Fruit fly (Drosophila melanogaster): ENCODE measurements around the gene Gclm.

Gene Gclm

DNA sequence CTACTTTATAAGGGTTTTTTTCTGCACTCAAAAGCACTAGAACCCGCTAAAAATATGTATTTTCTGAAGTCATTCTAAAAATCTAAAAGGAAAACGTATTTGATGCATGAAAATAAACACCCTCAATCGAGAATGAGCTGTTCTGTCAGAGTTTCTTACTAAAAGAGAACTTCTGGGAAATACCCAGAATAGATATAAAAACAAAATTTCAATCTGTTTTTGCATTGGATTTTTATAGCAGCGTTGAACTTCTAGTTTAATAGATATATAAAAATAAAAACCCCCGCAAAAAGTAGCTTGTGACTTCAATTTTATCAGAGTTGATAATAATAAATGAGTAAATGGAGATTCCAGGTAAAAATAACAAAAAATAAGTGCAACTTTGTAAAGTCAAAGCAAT, 32.1 kb upstream of the Gclm start:
- TF ChIP-seq pan (optimal IDR thresholded peaks at IDR 0.05) (no peak), psq (optimal IDR thresholded peaks at IDR 0.05) (no peak), EcR (GFP tag; optimal IDR thresholded peaks at IDR 0.05) (no peak), CG8478 (optimal IDR thresholded peaks at IDR 0.05) (no peak)

DNA sequence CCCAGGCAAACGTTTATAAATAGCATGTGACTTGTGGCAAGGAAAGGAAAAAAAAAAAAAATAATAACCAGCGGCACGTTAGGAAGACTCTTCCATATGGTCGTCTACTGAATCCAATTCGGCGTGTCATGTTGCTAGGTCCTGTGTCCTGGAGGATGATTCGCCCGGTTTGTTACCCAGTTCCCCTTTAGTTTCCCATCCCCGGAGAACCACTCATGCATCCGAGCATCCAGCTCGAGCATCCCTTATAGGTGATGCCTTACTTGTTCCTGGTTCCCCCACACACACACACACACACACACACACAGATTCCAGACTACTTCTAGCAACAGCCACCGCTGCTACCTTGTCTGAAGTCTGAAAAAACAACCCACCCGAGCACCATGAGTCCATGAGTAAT, 31.6 kb upstream of the Gclm start:
- TF ChIP-seq Dll (optimal IDR thresholded peaks at IDR 0.05) = no peak
- no peak for TF ChIP-seq psq (optimal IDR thresholded peaks at IDR 0.05)
- no peak for TF ChIP-seq CG8478 (optimal IDR thresholded peaks at IDR 0.05)
- no peak for TF ChIP-seq EcR (GFP tag; optimal IDR thresholded peaks at IDR 0.05)
- no peak for TF ChIP-seq usp (GFP tag; optimal IDR thresholded peaks at IDR 0.05)
- TF ChIP-seq pan (optimal IDR thresholded peaks at IDR 0.05) = no peak

DNA sequence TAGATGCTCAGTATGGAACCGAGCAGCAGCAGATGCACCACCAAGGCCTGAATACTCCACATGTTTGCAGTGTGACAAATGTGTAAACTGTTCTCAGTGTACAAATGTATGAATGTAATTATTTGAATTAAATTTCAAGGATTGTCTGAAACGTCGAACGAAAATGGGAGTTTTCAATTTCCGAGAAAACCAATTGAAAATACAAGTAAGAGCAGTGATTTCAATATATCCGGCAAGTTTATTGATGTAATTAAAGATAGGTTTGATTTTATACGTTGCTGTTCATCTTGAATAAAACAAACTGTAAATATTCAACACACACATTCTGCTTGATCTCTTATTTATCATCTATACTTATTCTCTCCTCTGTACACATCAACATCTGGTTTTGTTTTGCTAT, 24.4 kb upstream of the Gclm start, which contains the start of gene CG4907:
CG4907 (minus strand) TSS at position 101 of the 400 bp plus-strand sequence.
- no peak for TF ChIP-seq usp (GFP tag; optimal IDR thresholded peaks at IDR 0.05)
- no peak for TF ChIP-seq Dll (optimal IDR thresholded peaks at IDR 0.05)
- TF ChIP-seq EcR (GFP tag; optimal IDR thresholded peaks at IDR 0.05) = no peak
- no peak for TF ChIP-seq CG8478 (optimal IDR thresholded peaks at IDR 0.05)
- no peak for TF ChIP-seq psq (optimal IDR thresholded peaks at IDR 0.05)
- no peak for TF ChIP-seq pan (optimal IDR thresholded peaks at IDR 0.05)

DNA sequence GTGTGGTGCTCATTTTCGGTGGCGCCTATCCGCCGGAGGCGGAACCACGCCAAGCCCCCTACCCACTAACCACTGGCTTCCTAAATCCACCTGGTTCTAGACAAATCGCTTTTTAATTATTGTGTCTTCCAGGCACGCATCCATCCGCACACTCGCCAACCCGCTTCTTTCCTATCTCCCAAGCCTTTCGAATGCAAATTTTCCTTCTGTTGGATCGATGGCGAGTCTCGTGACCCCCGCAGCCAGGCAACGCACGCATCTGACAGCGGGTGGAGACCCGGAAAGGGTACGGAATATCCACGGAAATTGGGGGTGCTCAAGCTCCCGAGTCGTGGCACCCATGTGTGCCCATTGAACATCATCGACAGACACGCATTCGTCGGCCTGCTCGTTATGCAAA, 20.9 kb upstream of the Gclm start, which contains the start of gene CG13842:
CG13842 (minus strand) TSS at position 101 of the 400 bp plus-strand sequence.
- TF ChIP-seq psq (optimal IDR thresholded peaks at IDR 0.05) (no peak), CG8478 (optimal IDR thresholded peaks at IDR 0.05) (no peak), pan (optimal IDR thresholded peaks at IDR 0.05) (no peak), usp (GFP tag; optimal IDR thresholded peaks at IDR 0.05) (no peak), Dll (optimal IDR thresholded peaks at IDR 0.05) (no peak), EcR (GFP tag; optimal IDR thresholded peaks at IDR 0.05) (no peak)

DNA sequence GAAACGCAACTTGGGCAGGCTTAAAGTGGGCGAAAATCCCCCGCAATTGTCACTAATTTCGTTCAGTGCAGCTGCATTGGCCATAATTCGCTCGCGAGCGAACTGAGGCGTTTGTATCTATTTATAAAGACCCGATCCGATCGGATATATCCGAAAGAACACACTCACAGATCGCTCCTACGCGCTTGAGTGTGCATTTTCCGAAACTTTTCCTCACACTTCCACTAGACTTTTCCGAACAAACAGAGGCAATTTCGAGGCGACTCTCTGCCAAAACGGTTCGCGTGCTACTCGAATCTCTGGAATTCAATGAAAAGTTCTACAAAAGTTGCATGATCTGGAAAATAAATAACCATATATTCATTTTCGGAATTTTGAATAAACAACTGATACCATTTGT, 15.5 kb upstream of the Gclm start, which contains the start of the genes CG6972 and CCAP:
CG6972 (plus strand) TSS at position 215 of the 400 bp plus-strand sequence.
CCAP (minus strand) TSS at position 292 of the 400 bp plus-strand sequence.
- TF ChIP-seq EcR (GFP tag; optimal IDR thresholded peaks at IDR 0.05) (no peak), psq (optimal IDR thresholded peaks at IDR 0.05) (no peak)

DNA sequence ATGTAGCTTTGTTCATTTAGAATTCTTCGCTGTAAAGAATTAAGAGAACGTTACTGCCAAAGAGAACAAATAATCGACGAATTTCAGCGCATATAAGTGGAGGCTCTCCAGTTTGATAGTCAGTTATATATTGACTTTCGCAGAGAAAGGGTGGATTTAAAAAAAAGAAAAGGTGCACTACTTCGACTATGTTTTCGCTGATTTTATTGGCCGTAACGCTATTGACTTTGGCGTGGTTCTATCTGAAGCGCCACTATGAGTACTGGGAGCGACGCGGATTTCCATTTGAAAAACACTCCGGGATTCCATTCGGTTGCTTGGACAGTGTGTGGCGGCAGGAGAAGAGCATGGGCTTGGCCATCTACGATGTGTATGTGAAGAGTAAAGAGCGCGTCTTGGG, 11.9 kb upstream of the Gclm start, which contains the start of gene Cyp6d4:
Cyp6d4 (plus strand) TSS at position 112 of the 400 bp plus-strand sequence.
- TF ChIP-seq pan (optimal IDR thresholded peaks at IDR 0.05) = no peak
- no peak for TF ChIP-seq psq (optimal IDR thresholded peaks at IDR 0.05)
- no peak for TF ChIP-seq CG8478 (optimal IDR thresholded peaks at IDR 0.05)
- TF ChIP-seq usp (GFP tag; optimal IDR thresholded peaks at IDR 0.05) = no peak
- TF ChIP-seq EcR (GFP tag; optimal IDR thresholded peaks at IDR 0.05) = no peak
- TF ChIP-seq Dll (optimal IDR thresholded peaks at IDR 0.05) = no peak

DNA sequence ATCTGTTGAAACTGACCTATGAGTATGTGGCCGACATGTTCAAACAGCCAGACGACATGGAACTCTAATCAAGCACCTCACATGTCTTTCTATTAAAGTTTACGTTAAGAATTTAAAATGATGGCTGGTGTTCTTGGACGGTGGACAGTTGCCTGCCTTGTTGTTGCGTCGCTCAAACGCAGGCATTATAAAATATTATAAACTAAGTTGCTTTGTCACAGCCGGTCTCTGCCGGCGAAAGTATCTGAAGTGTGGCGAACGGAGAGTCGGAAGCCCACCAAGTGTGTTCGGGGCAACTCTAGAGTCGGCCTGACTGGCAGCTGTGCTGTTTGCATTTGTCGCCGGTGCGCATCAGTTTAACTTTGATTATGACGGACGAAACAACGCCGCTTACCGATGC, 8.3 kb upstream of the Gclm start, which contains the start of gene cd:
cd (plus strand) TSS at position 301 of the 400 bp plus-strand sequence.
- TF ChIP-seq pan (optimal IDR thresholded peaks at IDR 0.05) (no peak), usp (GFP tag; optimal IDR thresholded peaks at IDR 0.05) (no peak), psq (optimal IDR thresholded peaks at IDR 0.05) (no peak), Dll (optimal IDR thresholded peaks at IDR 0.05) (no peak), EcR (GFP tag; optimal IDR thresholded peaks at IDR 0.05) (no peak), CG8478 (optimal IDR thresholded peaks at IDR 0.05) (no peak)

DNA sequence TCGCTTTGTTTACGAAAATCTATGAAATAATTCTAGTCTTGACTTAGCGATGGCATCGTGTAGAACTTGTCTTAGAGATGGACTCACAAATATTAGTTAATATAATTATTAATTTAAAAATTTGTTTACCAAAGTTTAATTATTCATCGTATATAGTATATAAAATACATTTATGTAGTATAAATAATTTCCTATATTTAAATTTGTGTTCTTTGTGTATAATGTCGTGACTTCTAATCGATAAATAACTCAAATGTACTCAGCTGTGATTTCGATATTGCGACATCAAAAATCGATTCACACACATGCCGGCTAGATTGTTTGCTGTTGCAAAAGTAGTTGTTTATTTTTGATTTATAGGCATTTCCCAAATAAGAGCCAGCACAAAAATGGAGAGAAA, 4.0 kb upstream of the Gclm start, which contains the start of the genes wfs1 and Nup133:
wfs1 (minus strand) TSS at position 70 of the 400 bp plus-strand sequence.
Nup133 (plus strand) TSS at position 297 of the 400 bp plus-strand sequence.
- no peak for TF ChIP-seq pan (optimal IDR thresholded peaks at IDR 0.05)
- no peak for TF ChIP-seq psq (optimal IDR thresholded peaks at IDR 0.05)
- no peak for TF ChIP-seq Dll (optimal IDR thresholded peaks at IDR 0.05)
- no peak for TF ChIP-seq usp (GFP tag; optimal IDR thresholded peaks at IDR 0.05)

DNA sequence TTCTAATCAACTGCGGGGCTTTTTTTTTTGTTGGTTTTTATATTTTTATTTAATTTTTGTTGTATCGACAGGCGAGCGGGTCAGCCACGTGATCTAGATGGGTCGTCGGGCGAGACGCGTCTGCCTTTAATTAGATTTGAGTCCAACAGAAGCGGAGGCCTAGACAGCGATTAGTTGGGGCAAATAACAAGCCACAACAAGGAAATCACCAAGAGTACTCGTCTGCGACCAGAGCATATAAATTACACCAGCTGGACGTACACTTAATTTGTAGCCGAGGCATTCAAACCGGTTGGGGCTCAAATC, 1.4 kb downstream of the Gclm start:
- TF ChIP-seq pan (optimal IDR thresholded peaks at IDR 0.05) (no peak), usp (GFP tag; optimal IDR thresholded peaks at IDR 0.05) (no peak), Dll (optimal IDR thresholded peaks at IDR 0.05) (no peak), CG8478 (optimal IDR thresholded peaks at IDR 0.05) (no peak), psq (optimal IDR thresholded peaks at IDR 0.05) (no peak), EcR (GFP tag; optimal IDR thresholded peaks at IDR 0.05) (no peak)

DNA sequence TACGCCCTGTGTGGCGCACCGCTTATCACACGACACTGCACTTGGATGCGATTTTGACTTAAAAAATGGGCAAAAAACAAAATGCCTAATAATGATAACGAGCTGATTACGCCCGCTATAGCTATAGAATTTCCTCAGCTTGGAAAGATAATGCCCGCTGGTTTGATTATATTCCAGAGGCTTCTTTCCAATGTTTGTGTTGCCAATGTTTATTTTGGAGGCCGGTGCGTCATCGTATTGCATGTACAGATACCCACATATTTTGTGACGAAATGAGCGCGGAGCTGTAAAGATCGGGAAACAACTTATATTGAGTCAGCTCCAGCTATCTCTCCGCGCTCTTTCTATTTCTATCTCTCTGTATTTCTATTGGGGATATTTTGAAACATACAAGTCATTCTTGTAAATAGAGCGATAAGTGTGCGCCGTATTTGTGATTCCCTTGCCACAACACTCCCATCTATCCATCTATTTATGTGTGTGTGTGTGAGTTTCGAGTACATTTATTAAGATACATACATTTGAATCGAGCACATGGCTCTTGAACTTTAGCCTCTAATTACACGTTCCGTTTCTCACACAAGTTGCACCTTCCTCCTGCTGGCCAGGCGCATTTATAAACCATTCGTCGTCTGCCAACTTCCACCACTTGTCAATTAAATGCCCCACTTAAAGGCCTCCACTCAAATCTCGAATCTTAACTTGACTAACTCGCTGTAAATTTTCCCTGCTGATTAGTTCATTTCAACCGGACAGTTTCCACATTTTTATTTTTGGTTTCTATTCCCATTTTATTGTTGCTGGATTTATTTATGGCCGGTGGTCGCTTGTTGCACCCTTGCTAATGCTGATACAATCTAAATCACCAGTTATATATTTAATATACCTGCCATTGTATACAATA, 2.0 kb downstream of the Gclm start:
- no peak for TF ChIP-seq pan (optimal IDR thresholded peaks at IDR 0.05)
- no peak for TF ChIP-seq usp (GFP tag; optimal IDR thresholded peaks at IDR 0.05)
- TF ChIP-seq Dll (optimal IDR thresholded peaks at IDR 0.05) = no peak
- TF ChIP-seq EcR (GFP tag; optimal IDR thresholded peaks at IDR 0.05) = no peak
- no peak for TF ChIP-seq CG8478 (optimal IDR thresholded peaks at IDR 0.05)
- TF ChIP-seq psq (optimal IDR thresholded peaks at IDR 0.05) = no peak

DNA sequence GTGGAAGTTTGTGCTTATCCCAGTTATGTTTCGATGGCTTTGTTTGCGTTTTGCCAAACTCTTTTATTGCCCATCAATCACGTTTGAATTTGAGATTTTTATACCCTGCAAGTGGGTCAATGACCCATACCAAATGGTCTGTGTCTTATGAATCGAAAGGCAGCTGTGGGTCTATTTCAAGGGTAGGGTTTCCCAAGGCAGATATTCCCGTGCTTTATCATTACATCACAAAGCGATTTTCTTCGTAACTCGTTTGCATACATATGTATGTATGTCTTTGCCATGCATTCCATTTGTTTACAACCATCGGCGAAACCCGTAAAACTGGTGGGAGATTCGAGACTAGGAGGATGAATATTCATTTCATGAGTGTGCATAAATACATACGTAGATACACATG, 10.9 kb downstream of the Gclm start:
- no peak for TF ChIP-seq Dll (optimal IDR thresholded peaks at IDR 0.05)
- TF ChIP-seq usp (GFP tag; optimal IDR thresholded peaks at IDR 0.05) = no peak
- no peak for TF ChIP-seq EcR (GFP tag; optimal IDR thresholded peaks at IDR 0.05)
- TF ChIP-seq pan (optimal IDR thresholded peaks at IDR 0.05) = no peak
- no peak for TF ChIP-seq CG8478 (optimal IDR thresholded peaks at IDR 0.05)
- TF ChIP-seq psq (optimal IDR thresholded peaks at IDR 0.05) = no peak

DNA sequence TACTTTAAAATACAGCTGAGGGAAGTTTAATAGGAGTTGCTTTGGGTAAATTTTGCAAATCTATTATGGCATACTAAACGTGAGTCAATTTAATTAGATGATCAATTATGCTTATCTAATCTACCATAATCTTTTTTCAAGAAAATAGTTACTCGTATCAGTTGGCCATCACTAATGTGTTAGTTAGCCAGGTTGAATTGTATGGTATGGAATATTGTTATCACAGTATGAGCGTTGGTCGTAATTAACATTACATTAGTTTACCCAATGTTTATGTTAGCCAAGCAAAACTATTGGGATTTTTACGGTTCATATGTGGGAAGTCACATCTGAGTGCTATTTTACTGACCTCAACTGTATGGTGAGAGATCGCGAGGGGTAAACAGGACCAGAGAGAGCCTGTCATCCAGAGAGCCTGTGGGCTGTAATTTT, 12.8 kb downstream of the Gclm start:
- TF ChIP-seq psq (optimal IDR thresholded peaks at IDR 0.05) (no peak), Dll (optimal IDR thresholded peaks at IDR 0.05) (no peak), CG8478 (optimal IDR thresholded peaks at IDR 0.05) (no peak), pan (optimal IDR thresholded peaks at IDR 0.05) (no peak), EcR (GFP tag; optimal IDR thresholded peaks at IDR 0.05) (no peak), usp (GFP tag; optimal IDR thresholded peaks at IDR 0.05) (no peak)

Data from whole organism.